Worm (Caenorhabditis elegans) whole organism, L2 larva: ENCODE data around the gene cutl-16.

Experiments
- mdl-1 ChIP-seq, 2 experiments: fragments of 150-350 bp in 1 of 2; sonication (generic microtip) in 1 of 2; optimal IDR thresholded peaks; 2 replicates each; lab custom pipeline; 2017; ENCODE audit warnings: missing biosample characterization in 2 of 2, missing genetic modification characterization in 2 of 2
- unc-55 ChIP-seq: fragments of 150-350 bp; sonication (generic microtip); optimal IDR thresholded peaks from 3 replicates; lab custom pipeline; 2014; ENCODE audit warnings: missing biosample characterization, missing genetic modification reagents, missing genetic modification characterization

ce11 chrII:6403233-6403632, 38.0 kb upstream of the cutl-16 start, which contains the start of gene T25D10.1:
- TF ChIP-seq unc-55 (GFP tag; lab: Kevin White, UChicago): no peak
- no peak for TF ChIP-seq mdl-1 (tag; optimal IDR thresholded peaks at IDR 0.05; lab: Kevin White, UChicago)
